Fruit fly (Drosophila melanogaster) whole organism, embryonic: Measurements from ENCODE around the gene Bhmt.

Experiments
- Atf6 ChIP-seq: fragments of 200-800 bp; sonication (Bioruptor generic); IDR thresholded peaks from 2 replicates; pipeline ENCODE4 v1.3.6; 2022; ENCODE audit warnings: missing biosample characterization, missing genetic modification characterization
- Bdp1 ChIP-seq: fragments of 200-800 bp; sonication (Bioruptor generic); optimal IDR thresholded peaks from 3 replicates; lab custom pipeline; 2016; ENCODE audit warnings: missing biosample characterization, missing genetic modification characterization
- Bgb ChIP-seq: fragments of 200-800 bp; sonication (Bioruptor generic); IDR thresholded peaks from 2 replicates; pipeline ENCODE4 v1.3.6; 2022; ENCODE audit warnings: missing biosample characterization, missing genetic modification characterization; ENCODE audit not compliant: partially characterized antibody
- CG12659 ChIP-seq: fragments of 200-800 bp; sonication (Bioruptor generic); optimal IDR thresholded peaks from 3 replicates; lab custom pipeline; 2017; ENCODE audit warnings: mild to moderate bottlenecking, missing biosample characterization, missing genetic modification reagents, missing genetic modification characterization
- CG12744 ChIP-seq: fragments of 200-800 bp; sonication (Bioruptor generic); optimal IDR thresholded peaks from 2 replicates; lab custom pipeline; 2016; ENCODE audit warnings: missing biosample characterization, missing genetic modification characterization
- CG14710 ChIP-seq: fragments of 200-800 bp; sonication (Bioruptor generic); optimal IDR thresholded peaks from 3 replicates; lab custom pipeline; 2019; ENCODE audit warnings: missing biosample characterization, mild to moderate bottlenecking, missing genetic modification characterization, moderate library complexity
- CG14965 ChIP-seq: fragments of 200-800 bp; sonication (Bioruptor generic); optimal IDR thresholded peaks from 2 replicates; lab custom pipeline; 2016; ENCODE audit warnings: missing biosample characterization, missing genetic modification characterization, borderline replicate concordance
- CG17612 ChIP-seq: fragments of 200-800 bp; sonication (Bioruptor generic); IDR thresholded peaks from 2 replicates; pipeline ENCODE4 v1.3.6; 2022; ENCODE audit warnings: missing biosample characterization, missing genetic modification characterization
- CG2199 ChIP-seq: fragments of 200-800 bp; sonication (Bioruptor generic); IDR thresholded peaks from 3 replicates; pipeline ENCODE4 v1.3.6; 2022; ENCODE audit warnings: missing biosample characterization, missing genetic modification characterization
- CG30403 ChIP-seq: fragments of 200-800 bp; sonication (Bioruptor generic); optimal IDR thresholded peaks from 3 replicates; lab custom pipeline; 2016; ENCODE audit warnings: missing biosample characterization, missing genetic modification characterization
- CG32532 ChIP-seq: fragments of 200-800 bp; sonication (Bioruptor generic); IDR thresholded peaks from 2 replicates; pipeline ENCODE4 v1.3.6; 2022; ENCODE audit warnings: missing biosample characterization, missing genetic modification characterization
- CG3281 ChIP-seq: fragments of 200-800 bp; sonication (Bioruptor generic); optimal IDR thresholded peaks from 3 replicates; lab custom pipeline; 2017; ENCODE audit warnings: missing biosample characterization, mild to moderate bottlenecking, missing genetic modification characterization
- CG33213 ChIP-seq: fragments of 200-800 bp; sonication (Bioruptor generic); optimal IDR thresholded peaks from 3 replicates; lab custom pipeline; 2016; ENCODE audit warnings: missing biosample characterization, missing genetic modification characterization
- CG4328 ChIP-seq: fragments of 200-800 bp; sonication (Bioruptor generic); optimal IDR thresholded peaks from 3 replicates; lab custom pipeline; 2017; ENCODE audit warnings: missing biosample characterization, missing genetic modification reagents, missing genetic modification characterization
- CG7271 ChIP-seq: fragments of 200-800 bp; sonication (Bioruptor generic); optimal IDR thresholded peaks from 2 replicates; lab custom pipeline; 2018; ENCODE audit warnings: missing biosample characterization, mild to moderate bottlenecking, missing genetic modification characterization, moderate library complexity
- CG7963 ChIP-seq: fragments of 200-800 bp; sonication (Bioruptor generic); IDR thresholded peaks from 3 replicates; pipeline ENCODE4 v1.3.6; 2022; ENCODE audit warnings: missing biosample characterization, missing genetic modification characterization; ENCODE audit not compliant: partially characterized antibody
- CG9215 ChIP-seq: fragments of 200-800 bp; sonication (Bioruptor generic); IDR thresholded peaks from 2 replicates; pipeline ENCODE4 v1.3.6; 2022; ENCODE audit warnings: missing biosample characterization, missing genetic modification characterization
- CG9609 ChIP-seq: fragments of 200-800 bp; sonication (Bioruptor generic); optimal IDR thresholded peaks from 3 replicates; lab custom pipeline; 2016; ENCODE audit warnings: missing biosample characterization, missing genetic modification characterization
- CG9797 ChIP-seq: fragments of 200-800 bp; sonication (Bioruptor generic); optimal IDR thresholded peaks from 3 replicates; lab custom pipeline; 2018; ENCODE audit warnings: missing biosample characterization, mild to moderate bottlenecking, missing genetic modification characterization
- CG9817 ChIP-seq: fragments of 200-800 bp; sonication (Bioruptor generic); optimal IDR thresholded peaks from 2 replicates; lab custom pipeline; 2018; ENCODE audit warnings: missing biosample characterization, mild to moderate bottlenecking, missing genetic modification characterization, moderate library complexity
- Chrac-16 ChIP-seq: fragments of 200-800 bp; sonication (Bioruptor generic); optimal IDR thresholded peaks from 3 replicates; lab custom pipeline; 2016; ENCODE audit warnings: missing biosample characterization, missing genetic modification characterization
- CkIIα-i1 ChIP-seq: fragments of 200-800 bp; sonication (Bioruptor generic); IDR thresholded peaks from 2 replicates; pipeline ENCODE4 v1.3.6; 2022; ENCODE audit warnings: missing biosample characterization, missing genetic modification characterization
- CrebB ChIP-seq: fragments of 200-800 bp; sonication (Bioruptor generic); optimal IDR thresholded peaks from 3 replicates; lab custom pipeline; 2018; ENCODE audit warnings: missing biosample characterization, mild to moderate bottlenecking, missing genetic modification characterization
- D19B ChIP-seq: fragments of 200-800 bp; sonication (Bioruptor generic); optimal IDR thresholded peaks from 2 replicates; lab custom pipeline; 2017; ENCODE audit warnings: missing biosample characterization, mild to moderate bottlenecking, missing genetic modification characterization
- Deaf1 ChIP-seq: fragments of 200-800 bp; optimal IDR thresholded peaks from 3 replicates; lab custom pipeline; 2019; ENCODE audit warnings: missing biosample characterization, mild to moderate bottlenecking, missing genetic modification characterization, moderate library complexity
- Dek ChIP-seq: fragments of 200-800 bp; sonication (Bioruptor generic); optimal IDR thresholded peaks from 3 replicates; lab custom pipeline; 2019; ENCODE audit warnings: missing biosample characterization, mild to moderate bottlenecking, missing genetic modification characterization, moderate library complexity
- Dp ChIP-seq: fragments of 200-800 bp; sonication (Bioruptor generic); optimal IDR thresholded peaks from 2 replicates; lab custom pipeline; 2018; ENCODE audit warnings: missing biosample characterization, mild to moderate bottlenecking, missing genetic modification characterization, moderate library complexity
- Ets65A ChIP-seq: fragments of 200-800 bp; sonication (Bioruptor generic); peaks from one replicate; lab custom pipeline; 2016; ENCODE audit warnings: missing biosample characterization, missing genetic modification characterization
- GATAe ChIP-seq: fragments of 200-800 bp; sonication (Bioruptor generic); conservative IDR thresholded peaks from 2 replicates; pipeline ENCODE4 v1.3.6; 2022; ENCODE audit warnings: missing biosample characterization, missing genetic modification characterization
- Lim3 ChIP-seq: fragments of 200-800 bp; sonication (Bioruptor generic); IDR thresholded peaks from 2 replicates; pipeline ENCODE4 v1.3.6; 2022; ENCODE audit warnings: missing biosample characterization, missing genetic modification characterization
- MESR4 ChIP-seq: fragments of 200-800 bp; sonication (Bioruptor generic); optimal IDR thresholded peaks from 2 replicates; lab custom pipeline; 2018; ENCODE audit warnings: missing biosample characterization, mild to moderate bottlenecking, missing genetic modification characterization, moderate library complexity
- NK7.1 ChIP-seq: fragments of 200-800 bp; sonication (Bioruptor generic); optimal IDR thresholded peaks from 3 replicates; lab custom pipeline; 2016; ENCODE audit warnings: missing biosample characterization, missing genetic modification characterization
- Nf-YC ChIP-seq: fragments of 200-800 bp; optimal IDR thresholded peaks from 3 replicates; lab custom pipeline; 2019; ENCODE audit warnings: missing biosample characterization, mild to moderate bottlenecking, missing genetic modification characterization, moderate library complexity
- Scr ChIP-seq: fragments of 200-800 bp; sonication (Bioruptor generic); IDR thresholded peaks from 2 replicates; pipeline ENCODE4 v1.3.6; 2022; ENCODE audit warnings: missing biosample characterization, missing genetic modification characterization; ENCODE audit not compliant: partially characterized antibody
- Sin3A ChIP-seq: fragments of >200 bp; optimal IDR thresholded peaks from 2 replicates; lab custom pipeline; 2018
- Trl ChIP-seq, 3 experiments: fragments of >200 bp in 2 of 3; fragments of 200-800 bp in 1 of 3; sonication (Bioruptor generic) in 1 of 3; optimal IDR thresholded peaks; 2 replicates in 1 of 3; 3 replicates in 2 of 3; lab custom pipeline; 2016 to 2017; ENCODE audit warnings: missing biosample characterization in 1 of 3, missing genetic modification characterization in 1 of 3
- ab ChIP-seq: fragments of 200-800 bp; sonication (Bioruptor generic); optimal IDR thresholded peaks from 2 replicates; lab custom pipeline; 2016; ENCODE audit warnings: missing biosample characterization, missing genetic modification characterization
- br ChIP-seq: fragments of >200 bp; optimal IDR thresholded peaks from 2 replicates; lab custom pipeline; 2017
- dysf ChIP-seq: fragments of 200-800 bp; sonication (Bioruptor generic); IDR thresholded peaks from 3 replicates; pipeline ENCODE4 v1.3.6; 2022; ENCODE audit warnings: missing biosample characterization, missing genetic modification characterization
- esg ChIP-seq: fragments of 200-800 bp; sonication (Bioruptor generic); conservative IDR thresholded peaks from 2 replicates; pipeline ENCODE4 v1.3.6; 2022; ENCODE audit warnings: missing biosample characterization, missing genetic modification characterization
- fd3F ChIP-seq: fragments of 200-800 bp; sonication (Bioruptor generic); optimal IDR thresholded peaks from 2 replicates; lab custom pipeline; 2018; ENCODE audit warnings: missing biosample characterization, mild to moderate bottlenecking, missing genetic modification characterization, moderate library complexity
- gce ChIP-seq: fragments of 200-800 bp; sonication (Bioruptor generic); IDR thresholded peaks from 3 replicates; pipeline ENCODE4 v1.3.6; 2022; ENCODE audit warnings: missing biosample characterization, missing genetic modification characterization
- gfzf ChIP-seq: fragments of 200-800 bp; sonication (Bioruptor generic); optimal IDR thresholded peaks from 2 replicates; lab custom pipeline; 2016; ENCODE audit warnings: missing biosample characterization, mild to moderate bottlenecking, missing genetic modification characterization, moderate library complexity
- gsb ChIP-seq: fragments of 200-800 bp; sonication (Bioruptor generic); IDR thresholded peaks from 2 replicates; pipeline ENCODE4 v1.3.6; 2022; ENCODE audit warnings: missing biosample characterization, missing genetic modification characterization
- gsb-n ChIP-seq: fragments of 200-800 bp; sonication (Bioruptor generic); optimal IDR thresholded peaks from 3 replicates; lab custom pipeline; 2018; ENCODE audit warnings: missing biosample characterization, mild to moderate bottlenecking, missing genetic modification characterization
- lab ChIP-seq: fragments of 200-800 bp; sonication (Bioruptor generic); optimal IDR thresholded peaks from 3 replicates; lab custom pipeline; 2017; ENCODE audit warnings: missing biosample characterization, missing genetic modification characterization, mild to moderate bottlenecking, moderate library complexity, missing genetic modification reagents
- luna ChIP-seq: fragments of 200-800 bp; sonication (Bioruptor generic); optimal IDR thresholded peaks from 2 replicates; lab custom pipeline; 2016; ENCODE audit warnings: missing biosample characterization, missing genetic modification characterization
- nom ChIP-seq: fragments of 200-800 bp; sonication (Bioruptor generic); optimal IDR thresholded peaks from 2 replicates; lab custom pipeline; 2017; ENCODE audit warnings: missing biosample characterization, missing genetic modification characterization, mild to moderate bottlenecking, moderate library complexity, missing genetic modification reagents
- oc ChIP-seq: fragments of 200-800 bp; sonication (Bioruptor generic); optimal IDR thresholded peaks from 2 replicates; lab custom pipeline; 2018; ENCODE audit warnings: missing biosample characterization, mild to moderate bottlenecking, missing genetic modification characterization, moderate library complexity
- peb ChIP-seq: fragments of 200-800 bp; sonication (Bioruptor generic); IDR thresholded peaks from 2 replicates; pipeline ENCODE4 v1.3.6; 2022; ENCODE audit warnings: missing biosample characterization, missing genetic modification characterization
- sima ChIP-seq: fragments of 200-800 bp; sonication (Bioruptor generic); optimal IDR thresholded peaks from 2 replicates; lab custom pipeline; 2016; ENCODE audit warnings: missing biosample characterization, missing genetic modification characterization
- tup ChIP-seq: fragments of 200-800 bp; sonication (Bioruptor generic); optimal IDR thresholded peaks from 2 replicates; lab custom pipeline; 2016; ENCODE audit warnings: missing biosample characterization, mild to moderate bottlenecking, missing genetic modification characterization, moderate library complexity

Gene Bhmt

dm6 chr2L:18948724-18949108 is 8.4 kb downstream of the Bhmt start, which contains the start of gene CG10428 (continued):
- TF ChIP-seq Trl (optimal IDR thresholded peaks at IDR 0.05; lab: Kevin White, UChicago) = no peak
- TF ChIP-seq Trl (GFP tag; optimal IDR thresholded peaks at IDR 0.05; lab: Kevin White, UChicago) = no peak
- peak; percentile 50 for TF ChIP-seq Scr
- TF ChIP-seq esg (GFP tag; lab: Robert Waterston, UW) = no peak
- TF ChIP-seq Atf6 (GFP tag; lab: Robert Waterston, UW) = no peak
- TF ChIP-seq gsb (GFP tag; lab: Robert Waterston, UW) = no peak
- TF ChIP-seq CG9609 (GFP tag; lab: Kevin White, UChicago) = no peak
- TF ChIP-seq CrebB (tag; lab: Kevin White, UChicago) = no peak
- peak; percentile 93 for TF ChIP-seq Dp (GFP tag; lab: Kevin White, UChicago)
- no peak for TF ChIP-seq sima (GFP tag; lab: Kevin White, UChicago)
- no peak for TF ChIP-seq Chrac-16 (GFP tag; lab: Kevin White, UChicago)
- TF ChIP-seq tup = no peak
- TF ChIP-seq Bdp1 = no peak
- no peak for TF ChIP-seq Nf-YC (tag; lab: Kevin White, UChicago)
- TF ChIP-seq Dek (tag; lab: Kevin White, UChicago) = no peak
- TF ChIP-seq dysf = no peak
- no peak for TF ChIP-seq CG14965 (GFP tag; lab: Kevin White, UChicago)
- no peak for TF ChIP-seq CG14710 (tag; lab: Kevin White, UChicago)
- peak; percentile 63; the same call in 1 of the 2 replicates for TF ChIP-seq Bgb (GFP tag; lab: Robert Waterston, UW)
- no peak for TF ChIP-seq CG9215 (GFP tag; lab: Robert Waterston, UW)
- no peak for TF ChIP-seq fd3F (GFP tag; lab: Kevin White, UChicago)
- TF ChIP-seq luna (GFP tag; lab: Kevin White, UChicago) = no peak
- TF ChIP-seq CkIIα-i1 (GFP tag; lab: Robert Waterston, UW) = no peak
- TF ChIP-seq oc (tag; lab: Kevin White, UChicago) = no peak
- no peak for TF ChIP-seq CG12744 (GFP tag; lab: Kevin White, UChicago)
- TF ChIP-seq CG4328 (GFP tag; lab: Kevin White, UChicago) = no peak
- TF ChIP-seq CG32532 (GFP tag; lab: Robert Waterston, UW) = no peak
- peak; percentile 31 for TF ChIP-seq CG12659
- no peak for TF ChIP-seq CG33213 (GFP tag; lab: Kevin White, UChicago)
- no peak for TF ChIP-seq CG17612
- peak; percentile 16 for TF ChIP-seq gfzf (GFP tag; lab: Kevin White, UChicago)
- no peak for TF ChIP-seq nom (GFP tag; lab: Kevin White, UChicago)
- no peak for TF ChIP-seq CG30403 (GFP tag; lab: Kevin White, UChicago)
- no peak for TF ChIP-seq NK7.1 (GFP tag; lab: Kevin White, UChicago)
- no peak for TF ChIP-seq Sin3A (lab: Kevin White, UChicago)
- TF ChIP-seq Ets65A (GFP tag; lab: Kevin White, UChicago) = no peak
- no peak for TF ChIP-seq peb (GFP tag; lab: Robert Waterston, UW)
- no peak for TF ChIP-seq Lim3 (GFP tag; lab: Robert Waterston, UW)
- no peak for TF ChIP-seq br (lab: Kevin White, UChicago)
- no peak for TF ChIP-seq lab (GFP tag; lab: Kevin White, UChicago)
- no peak for TF ChIP-seq GATAe (GFP tag; lab: Robert Waterston, UW)
- no peak for TF ChIP-seq gce (GFP tag; lab: Robert Waterston, UW)
- no peak for TF ChIP-seq CG9817 (tag; lab: Kevin White, UChicago)
- TF ChIP-seq CG9797 (GFP tag; lab: Kevin White, UChicago) = no peak
- no peak for TF ChIP-seq gsb-n
- TF ChIP-seq CG2199 (GFP tag; lab: Robert Waterston, UW) = no peak
- TF ChIP-seq CG7963 (GFP tag; lab: Robert Waterston, UW) = peak; percentile 27; the same call in 1 of the 3 replicates
- peak; percentile 56 for TF ChIP-seq MESR4 (GFP tag; lab: Kevin White, UChicago)
- no peak for TF ChIP-seq CG7271 (tag; lab: Kevin White, UChicago)
- TF ChIP-seq Deaf1 (tag; lab: Kevin White, UChicago) = no peak
- no peak for TF ChIP-seq CG3281 (GFP tag; lab: Kevin White, UChicago)
- TF ChIP-seq ab = no peak
- no peak for TF ChIP-seq D19B
